Worm (Caenorhabditis elegans) whole organism, L1 larva: ENCODE results near the gene Y62H9A.16.

ENCODE experiments used
- C04F5.9 ChIP-seq: sonication (generic microtip); optimal IDR thresholded peaks from 2 replicates; lab custom pipeline; 2016; ENCODE audit warnings: missing genetic modification characterization, missing compliant biosample characterization
- C16A3.4 ChIP-seq: fragments of 150-350 bp; optimal IDR thresholded peaks from 2 replicates; lab custom pipeline; 2014; ENCODE audit warnings: missing biosample characterization, missing genetic modification characterization
- C34B4.2 ChIP-seq: sonication (generic microtip); optimal IDR thresholded peaks from 2 replicates; lab custom pipeline; 2017; ENCODE audit warnings: mild to moderate bottlenecking, missing genetic modification characterization, missing compliant biosample characterization
- Y116A8C.19 ChIP-seq: sonication (generic microtip); optimal IDR thresholded peaks from 2 replicates; lab custom pipeline; 2016; ENCODE audit warnings: missing compliant biosample characterization, missing genetic modification characterization, borderline replicate concordance
- aha-1 ChIP-seq: fragments of 150-350 bp; optimal IDR thresholded peaks from 2 replicates; lab custom pipeline; 2014; ENCODE audit warnings: missing biosample characterization, missing genetic modification characterization
- ama-1 ChIP-seq: fragments of 150-350 bp; optimal IDR thresholded peaks from 2 replicates; lab custom pipeline; 2014
- blmp-1 ChIP-seq: fragments of 150-350 bp; optimal IDR thresholded peaks from 2 replicates; lab custom pipeline; 2014; ENCODE audit warnings: missing biosample characterization, missing genetic modification characterization
- ces-1 ChIP-seq: fragments of 150-350 bp; optimal IDR thresholded peaks from 2 replicates; lab custom pipeline; 2014; ENCODE audit warnings: missing biosample characterization, missing genetic modification reagents, missing genetic modification characterization
- dpl-1 ChIP-seq, 3 experiments: fragments of 150-350 bp in 2 of 3; sonication (generic microtip) in 1 of 3; optimal IDR thresholded peaks; 2 replicates each; lab custom pipeline; 2014 to 2017; ENCODE audit warnings: missing biosample characterization in 3 of 3, missing genetic modification characterization in 3 of 3, missing genetic modification reagents in 3 of 3
- dsc-1 ChIP-seq: sonication (generic microtip); optimal IDR thresholded peaks from 2 replicates; lab custom pipeline; 2016; ENCODE audit warnings: mild to moderate bottlenecking, missing genetic modification characterization, missing compliant biosample characterization
- efl-1 ChIP-seq, 4 experiments: fragments of 150-350 bp; optimal IDR thresholded peaks in 3 of 4; peaks in 1 of 4; 1 replicate in 1 of 4; 2 replicates in 3 of 4; lab custom pipeline; 2014; ENCODE audit warnings: missing biosample characterization in 2 of 4, missing genetic modification characterization in 2 of 4, missing genetic modification reagents in 2 of 4
- egl-27 ChIP-seq, 2 experiments: fragments of 150-350 bp in 1 of 2; sonication (generic microtip); optimal IDR thresholded peaks; 3 replicates each; lab custom pipeline; 2017 to 2018; ENCODE audit warnings: missing biosample characterization in 2 of 2, missing genetic modification characterization in 2 of 2, missing genetic modification reagents in 2 of 2
- elt-2 ChIP-seq: sonication (generic microtip); optimal IDR thresholded peaks from 2 replicates; lab custom pipeline; 2016; ENCODE audit warnings: missing genetic modification characterization, mild to moderate bottlenecking, inconsistent platforms, missing compliant biosample characterization, missing genetic modification reagents
- elt-3 ChIP-seq, 6 experiments: fragments of 150-350 bp in 1 of 6; sonication (generic microtip); optimal IDR thresholded peaks; 2 replicates each; lab custom pipeline; 2017 to 2018; ENCODE audit warnings: missing biosample characterization in 6 of 6, missing genetic modification characterization in 6 of 6, inconsistent platforms in 1 of 6
- fkh-4 ChIP-seq: sonication (generic microtip); optimal IDR thresholded peaks from 2 replicates; lab custom pipeline; 2016; ENCODE audit warnings: missing compliant biosample characterization, missing genetic modification characterization, borderline replicate concordance
- fos-1 ChIP-seq: fragments of 150-350 bp; optimal IDR thresholded peaks from 2 replicates; lab custom pipeline; 2014; ENCODE audit warnings: missing biosample characterization, missing genetic modification characterization
- jun-1 ChIP-seq: fragments of 150-350 bp; optimal IDR thresholded peaks from 2 replicates; lab custom pipeline; 2014; ENCODE audit warnings: missing biosample characterization, missing genetic modification reagents, missing genetic modification characterization
- lin-13 ChIP-seq: fragments of 150-350 bp; optimal IDR thresholded peaks from 2 replicates; lab custom pipeline; 2014; ENCODE audit warnings: missing biosample characterization, missing genetic modification reagents, missing genetic modification characterization
- lin-35 ChIP-seq, 2 experiments: fragments of 150-350 bp; optimal IDR thresholded peaks; 2 replicates each; lab custom pipeline; 2014; ENCODE audit warnings: missing biosample characterization in 2 of 2, missing genetic modification characterization in 2 of 2, missing genetic modification reagents in 2 of 2
- lin-39 ChIP-seq: fragments of 150-350 bp; optimal IDR thresholded peaks from 2 replicates; lab custom pipeline; 2014; ENCODE audit warnings: missing biosample characterization, missing genetic modification reagents, missing genetic modification characterization
- lir-3 ChIP-seq: sonication (generic microtip); optimal IDR thresholded peaks from 2 replicates; lab custom pipeline; 2016; ENCODE audit warnings: mild to moderate bottlenecking, missing genetic modification characterization, moderate library complexity, missing compliant biosample characterization; ENCODE audit not compliant: poor library complexity
- lsy-2 ChIP-seq, 2 experiments: fragments of 150-350 bp; optimal IDR thresholded peaks; 2 replicates each; lab custom pipeline; 2014; ENCODE audit warnings: missing biosample characterization in 2 of 2, missing genetic modification characterization in 2 of 2
- mab-9 ChIP-seq: fragments of 200-800 bp; sonication (Bioruptor generic); IDR thresholded peaks from 2 replicates; pipeline ENCODE4 v1.3.6; 2022; ENCODE audit warnings: missing genetic modification reagents, missing genetic modification characterization, missing compliant biosample characterization
- mdl-1 ChIP-seq, 2 experiments: fragments of 150-350 bp; optimal IDR thresholded peaks; 2 replicates each; lab custom pipeline; 2014 to 2017; ENCODE audit warnings: missing biosample characterization in 2 of 2, missing genetic modification characterization in 2 of 2, inconsistent platforms in 1 of 2
- mef-2 ChIP-seq: fragments of 150-350 bp; optimal IDR thresholded peaks from 2 replicates; lab custom pipeline; 2014; ENCODE audit warnings: missing biosample characterization, missing genetic modification characterization
- nhr-12 ChIP-seq: sonication (generic microtip); optimal IDR thresholded peaks from 2 replicates; lab custom pipeline; 2017; ENCODE audit warnings: missing biosample characterization, missing genetic modification characterization
- nhr-20 ChIP-seq: sonication (generic microtip); optimal IDR thresholded peaks from 2 replicates; lab custom pipeline; 2016; ENCODE audit warnings: mild to moderate bottlenecking, missing genetic modification characterization, missing compliant biosample characterization
- nhr-71 ChIP-seq: sonication (generic microtip); optimal IDR thresholded peaks from 2 replicates; lab custom pipeline; 2016; ENCODE audit warnings: mild to moderate bottlenecking, missing genetic modification characterization, moderate library complexity, missing compliant biosample characterization
- nhr-85 ChIP-seq: sonication (generic microtip); peaks from one replicate; lab custom pipeline; 2016; ENCODE audit warnings: missing genetic modification characterization, inconsistent platforms, missing compliant biosample characterization
- nhr-90 ChIP-seq: sonication (generic microtip); optimal IDR thresholded peaks from 2 replicates; lab custom pipeline; 2016; ENCODE audit warnings: mild to moderate bottlenecking, missing genetic modification characterization, missing compliant biosample characterization; ENCODE audit not compliant: poor library complexity
- pag-3 ChIP-seq: sonication (generic microtip); optimal IDR thresholded peaks from 2 replicates; lab custom pipeline; 2017; ENCODE audit warnings: missing genetic modification characterization, mild to moderate bottlenecking, missing compliant biosample characterization, antibody characterized with exemption, borderline replicate concordance; ENCODE audit not compliant: insufficient read depth
- pax-3 ChIP-seq: fragments of 200-800 bp; sonication (Bioruptor generic); optimal IDR thresholded peaks from 2 replicates; lab custom pipeline; 2018; ENCODE audit warnings: mild to moderate bottlenecking, missing genetic modification characterization, moderate library complexity, missing compliant biosample characterization
- pqm-1 ChIP-seq: sonication (generic microtip); optimal IDR thresholded peaks from 3 replicates; lab custom pipeline; 2017; ENCODE audit warnings: missing biosample characterization, missing genetic modification characterization
- snpc-4 ChIP-seq: fragments of 150-350 bp; optimal IDR thresholded peaks from 2 replicates; lab custom pipeline; 2014; ENCODE audit warnings: missing biosample characterization, missing genetic modification characterization
- snu-23 ChIP-seq: sonication (generic microtip); optimal IDR thresholded peaks from 2 replicates; lab custom pipeline; 2016; ENCODE audit warnings: missing genetic modification characterization, missing compliant biosample characterization
- sox-4 ChIP-seq: sonication (generic microtip); optimal IDR thresholded peaks from 2 replicates; lab custom pipeline; 2016; ENCODE audit warnings: missing genetic modification characterization, missing compliant biosample characterization
- swsn-7 ChIP-seq: sonication (generic microtip); optimal IDR thresholded peaks from 2 replicates; lab custom pipeline; 2016; ENCODE audit warnings: missing genetic modification characterization, missing compliant biosample characterization
- tlp-1 ChIP-seq: fragments of 150-350 bp; optimal IDR thresholded peaks from 2 replicates; lab custom pipeline; 2014; ENCODE audit warnings: missing biosample characterization, missing genetic modification characterization
- unc-62 ChIP-seq: fragments of 150-350 bp; optimal IDR thresholded peaks from 2 replicates; lab custom pipeline; 2014; ENCODE audit warnings: missing biosample characterization, missing genetic modification reagents, missing genetic modification characterization
- unc-86 ChIP-seq: sonication (generic microtip); optimal IDR thresholded peaks from 2 replicates; lab custom pipeline; 2016; ENCODE audit warnings: missing genetic modification characterization, missing compliant biosample characterization
- vab-15 ChIP-seq: sonication (generic microtip); optimal IDR thresholded peaks from 2 replicates; lab custom pipeline; 2017; ENCODE audit warnings: missing genotype, mild to moderate bottlenecking, missing genetic modification characterization, missing compliant biosample characterization
- xbp-1 ChIP-seq: sonication (generic microtip); optimal IDR thresholded peaks from 2 replicates; lab custom pipeline; 2016; ENCODE audit warnings: missing genetic modification characterization, missing compliant biosample characterization
- zip-4 ChIP-seq: fragments of 200-800 bp; sonication (Bioruptor generic); optimal IDR thresholded peaks from 2 replicates; lab custom pipeline; 2018; ENCODE audit warnings: mild to moderate bottlenecking, missing genetic modification characterization, moderate library complexity, missing compliant biosample characterization

Gene Y62H9A.16

ce11 chrX:11909168-11909567 lies 8.9 kb upstream of the Y62H9A.16 start:
- no peak for TF ChIP-seq zip-4 (GFP tag; lab: Kevin White, UChicago)
- no peak for TF ChIP-seq Y116A8C.19
- no peak for TF ChIP-seq nhr-90 (tag; lab: Kevin White, UChicago)
- TF ChIP-seq elt-2 (tag; lab: Kevin White, UChicago), result peak; percentile 90
- no peak for TF ChIP-seq jun-1 (tag; lab: Kevin White, UChicago)
- TF ChIP-seq C34B4.2 (tag; lab: Kevin White, UChicago), result no peak
- no peak for TF ChIP-seq ces-1 (GFP tag; lab: Kevin White, UChicago)
- no peak for TF ChIP-seq snpc-4 (tag; lab: Kevin White, UChicago)
- TF ChIP-seq dsc-1, result peak; percentile 44
- no peak for TF ChIP-seq lir-3
- TF ChIP-seq pag-3 (tag; lab: Kevin White, UChicago), result no peak
- no peak for TF ChIP-seq nhr-85 (tag; lab: Kevin White, UChicago)
- TF ChIP-seq xbp-1 (tag; lab: Kevin White, UChicago), result no peak
- no peak for TF ChIP-seq efl-1 (optimal IDR thresholded peaks at IDR 0.05; lab: Kevin White, UChicago)
- no peak for TF ChIP-seq efl-1 (GFP tag; optimal IDR thresholded peaks at IDR 0.05 in 1 of 2; lab: Kevin White, UChicago)
- no peak for TF ChIP-seq lsy-2 (tag; optimal IDR thresholded peaks at IDR 0.05; lab: Kevin White, UChicago)
- no peak for TF ChIP-seq tlp-1 (tag; lab: Kevin White, UChicago)
- TF ChIP-seq mab-9, result no peak
- no peak for TF ChIP-seq fkh-4 (tag; lab: Kevin White, UChicago)
- TF ChIP-seq aha-1 (tag; lab: Kevin White, UChicago), result no peak
- peak; percentile 14 for TF ChIP-seq nhr-71
- no peak for TF ChIP-seq unc-62 (GFP tag; lab: Kevin White, UChicago)
- no peak for TF ChIP-seq swsn-7
- TF ChIP-seq blmp-1, result no peak

ce11 chrX:11910046-11910445 lies 8.0 kb upstream of the Y62H9A.16 start, which contains the start of gene Y62H9A.15:
TSS of gene Y62H9A.15 (minus strand) at chrX:11910145.
- TF ChIP-seq jun-1 (tag; lab: Kevin White, UChicago) (no peak), tlp-1 (tag; lab: Kevin White, UChicago) (no peak), dpl-1 (GFP tag; optimal IDR thresholded peaks at IDR 0.05; lab: Kevin White, UChicago) (no peak), Y116A8C.19 (no peak), snu-23 (GFP tag; lab: Kevin White, UChicago) (no peak), ces-1 (GFP tag; lab: Kevin White, UChicago) (no peak), nhr-12 (no peak), pqm-1 (tag; lab: Kevin White, UChicago) (no peak), elt-3 (tag; optimal IDR thresholded peaks at IDR 0.05; lab: Kevin White, UChicago) (peak in 1 of 6 experiments; percentile 5), fos-1 (tag; lab: Kevin White, UChicago) (no peak), unc-86 (no peak), C04F5.9 (tag; lab: Kevin White, UChicago) (no peak), lin-39 (no peak), egl-27 (tag; optimal IDR thresholded peaks at IDR 0.05; lab: Kevin White, UChicago) (no peak), mdl-1 (tag; optimal IDR thresholded peaks at IDR 0.05; lab: Kevin White, UChicago) (no peak), sox-4 (tag; lab: Kevin White, UChicago) (no peak), blmp-1 (no peak), elt-2 (tag; lab: Kevin White, UChicago) (peak; percentile 13), dsc-1 (no peak), lin-35 (GFP tag; optimal IDR thresholded peaks at IDR 0.05; lab: Kevin White, UChicago) (peak in 1 of 2 experiments; percentile 9), ama-1 (no peak), pax-3 (no peak), nhr-90 (tag; lab: Kevin White, UChicago) (no peak), lir-3 (no peak), vab-15 (no peak), zip-4 (GFP tag; lab: Kevin White, UChicago) (no peak), C16A3.4 (tag; lab: Kevin White, UChicago) (no peak), nhr-20 (tag; lab: Kevin White, UChicago) (peak; percentile 1), mef-2 (no peak), lin-13 (GFP tag; lab: Kevin White, UChicago) (no peak)
- TF ChIP-seq, all 84 proteins: peak for 4
